Worm (Caenorhabditis elegans): ENCODE measurements around the gene srsx-6.

DNA sequence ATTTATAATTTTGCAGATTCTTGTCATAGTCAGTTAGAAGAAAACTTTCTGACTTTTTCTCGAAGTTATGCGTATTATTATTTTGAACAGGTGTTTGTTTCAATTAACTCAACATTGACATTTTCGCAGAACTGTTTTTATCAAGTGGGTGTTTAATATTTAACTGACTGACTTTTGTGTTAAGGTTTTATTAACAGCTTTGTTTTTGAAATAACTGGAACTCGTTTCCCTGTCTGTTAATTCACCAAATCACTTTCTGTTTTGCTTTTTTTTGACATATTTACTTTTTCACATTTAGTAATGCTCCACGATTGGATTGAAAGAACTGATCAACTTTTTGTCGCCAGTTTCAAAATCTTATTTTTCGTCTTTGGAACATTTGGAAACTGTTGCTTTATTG, 1.4 kb upstream of the srsx-6 start, which contains the start of gene srsx-7:
- TF ChIP-seq dmd-4 (tag; optimal IDR thresholded peaks at IDR 0.05; ENCODE audit: borderline replicate concordance) (no peak), lin-11 (tag; optimal IDR thresholded peaks at IDR 0.05) (no peak), elt-2 (tag; optimal IDR thresholded peaks at IDR 0.05) (no peak), ceh-9 (tag; optimal IDR thresholded peaks at IDR 0.05) (no peak), ceh-48 (tag; optimal IDR thresholded peaks at IDR 0.05) (no peak), ceh-6 (GFP tag; optimal IDR thresholded peaks at IDR 0.05) (no peak)
